Worm (Caenorhabditis elegans): ENCODE results near the gene W02B12.16.

The W02B12.16 gene

DNA sequence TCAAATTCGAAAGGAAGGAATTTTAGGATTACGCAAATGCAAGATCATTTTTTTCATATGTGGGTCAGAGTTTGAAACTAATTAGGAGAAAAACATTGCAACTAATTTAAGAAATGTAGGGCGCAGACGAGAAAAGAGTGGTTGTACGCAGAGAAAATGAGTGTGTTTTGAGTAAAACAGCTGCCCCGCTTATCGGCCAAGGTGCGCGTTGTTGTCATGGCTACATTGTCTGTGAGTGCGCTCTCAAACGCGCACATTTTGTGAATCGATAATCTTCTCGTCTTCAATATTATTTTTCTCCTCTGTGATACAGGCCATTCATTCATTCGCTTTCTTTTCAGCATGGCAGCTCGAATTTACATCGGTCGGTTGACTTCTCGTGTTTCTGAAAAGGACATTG is 22.7 kb downstream of the W02B12.16 start:
- TF ChIP-seq med-1 (GFP tag; optimal IDR thresholded peaks at IDR 0.05; ENCODE audit: insufficient read depth) (no peak), T22C8.4 (GFP tag; IDR thresholded peaks at IDR 0.05) (no peak), ztf-29 (GFP tag; IDR thresholded peaks at IDR 0.05) (no peak), klf-2 (GFP tag; conservative IDR thresholded peaks at IDR 0.05) (no peak), flt-1 (GFP tag; IDR thresholded peaks at IDR 0.05) (no peak), ztf-23 (GFP tag; IDR thresholded peaks at IDR 0.05) (no peak), tab-1 (GFP tag; IDR thresholded peaks at IDR 0.05) (no peak)

DNA sequence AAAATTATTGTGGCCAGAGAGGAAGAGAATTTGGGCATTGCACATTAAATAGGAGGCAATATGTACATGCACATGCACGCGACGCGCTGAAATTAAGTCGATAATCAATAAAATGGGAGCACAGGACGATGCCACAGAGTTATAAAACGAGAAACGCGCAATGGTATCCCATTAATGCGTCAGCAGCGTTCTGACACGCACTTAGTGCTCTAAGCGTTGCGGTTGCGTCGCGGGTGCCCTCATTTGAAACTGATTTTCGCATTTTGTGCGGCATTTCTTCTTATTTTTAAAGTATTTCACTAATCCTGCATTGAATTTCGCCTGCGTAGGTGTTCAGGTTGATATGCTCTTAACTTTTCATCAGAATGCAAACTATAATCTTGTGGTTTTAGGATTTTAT is 23.3 kb downstream of the W02B12.16 start, which contains the start of gene rsp-1:
TSS of gene rsp-1 (plus strand) at position 338 of the 400 bp plus-strand sequence.
- TF ChIP-seq flt-1 (GFP tag; IDR thresholded peaks at IDR 0.05) (peak; percentile 66; the same call in 1 of the 2 replicates), T22C8.4 (GFP tag; IDR thresholded peaks at IDR 0.05) (peak; percentile 72; the same call in 1 of the 2 replicates), cog-1 (tag; optimal IDR thresholded peaks at IDR 0.05) (peak; percentile 15), tab-1 (GFP tag; IDR thresholded peaks at IDR 0.05) (peak; percentile 54; the same call in 1 of the 2 replicates), ref-1 (GFP tag; conservative IDR thresholded peaks at IDR 0.05) (no peak), ztf-29 (GFP tag; IDR thresholded peaks at IDR 0.05) (no peak), klf-2 (GFP tag; conservative IDR thresholded peaks at IDR 0.05) (no peak), med-1 (GFP tag; optimal IDR thresholded peaks at IDR 0.05; ENCODE audit: insufficient read depth) (peak; percentile 28), ztf-23 (GFP tag; IDR thresholded peaks at IDR 0.05) (peak; percentile 66)

DNA sequence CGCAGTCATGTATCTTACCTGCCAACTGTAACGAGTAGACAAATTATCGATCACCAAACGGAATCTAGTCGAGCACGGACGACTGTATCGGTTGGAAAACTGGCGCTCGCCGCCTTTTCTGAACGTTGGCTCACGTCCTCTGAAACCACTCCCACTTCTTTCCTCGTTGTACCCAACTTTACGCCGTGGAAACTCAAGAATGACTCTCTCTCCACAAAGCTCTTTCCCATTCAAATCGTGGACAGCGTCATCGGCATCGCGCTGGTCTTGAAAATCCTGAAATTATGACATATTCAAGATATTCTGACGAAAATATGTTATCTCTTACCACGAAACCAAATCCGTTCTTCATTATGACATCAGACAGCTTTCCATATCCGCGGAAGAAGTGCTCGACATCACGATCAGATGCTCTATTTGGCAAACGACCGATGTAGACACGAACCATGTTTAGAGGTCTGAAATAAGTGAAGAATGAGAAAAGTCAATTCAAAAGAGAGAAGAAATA is 23.8 kb downstream of the W02B12.16 start, which contains the start of gene rsp-2:
TSS of gene rsp-2 (minus strand) at position 458 of the 508 bp plus-strand sequence.
- no peak for TF ChIP-seq klf-2 (GFP tag; conservative IDR thresholded peaks at IDR 0.05)
- no peak for TF ChIP-seq T22C8.4 (GFP tag; IDR thresholded peaks at IDR 0.05)
- no peak for TF ChIP-seq ztf-29 (GFP tag; IDR thresholded peaks at IDR 0.05)
- TF ChIP-seq flt-1 (GFP tag; IDR thresholded peaks at IDR 0.05): no peak
- no peak for TF ChIP-seq cog-1 (tag; optimal IDR thresholded peaks at IDR 0.05)
- TF ChIP-seq tab-1 (GFP tag; IDR thresholded peaks at IDR 0.05): no peak
- TF ChIP-seq ref-1 (GFP tag; conservative IDR thresholded peaks at IDR 0.05): no peak
- TF ChIP-seq ztf-23 (GFP tag; IDR thresholded peaks at IDR 0.05): no peak
- TF ChIP-seq med-1 (GFP tag; optimal IDR thresholded peaks at IDR 0.05; ENCODE audit: insufficient read depth): no peak

DNA sequence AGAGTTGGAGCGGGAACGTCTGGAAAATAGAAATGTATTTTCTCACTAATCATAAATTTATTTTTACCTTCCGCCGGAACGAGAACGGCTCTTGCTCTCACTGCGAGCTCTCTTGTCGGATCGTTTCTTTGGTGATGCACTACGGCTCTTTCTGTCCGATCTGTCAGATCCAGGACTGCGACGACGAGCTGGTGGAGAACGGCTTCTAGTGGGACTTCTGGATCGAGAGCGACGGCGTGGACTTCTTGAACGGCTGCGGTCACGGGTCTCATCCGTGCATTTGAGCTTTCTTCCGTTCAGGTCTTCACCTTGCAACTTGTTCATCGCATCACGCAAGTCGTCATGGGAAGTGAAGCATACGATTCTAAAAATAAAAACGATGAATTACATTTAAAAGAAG is 24.6 kb downstream of the W02B12.16 start:
- TF ChIP-seq ref-1 (GFP tag; conservative IDR thresholded peaks at IDR 0.05): no peak
- no peak for TF ChIP-seq klf-2 (GFP tag; conservative IDR thresholded peaks at IDR 0.05)
- TF ChIP-seq med-1 (GFP tag; optimal IDR thresholded peaks at IDR 0.05; ENCODE audit: insufficient read depth): no peak
- TF ChIP-seq T22C8.4 (GFP tag; IDR thresholded peaks at IDR 0.05): no peak
- TF ChIP-seq cog-1 (tag; optimal IDR thresholded peaks at IDR 0.05): no peak
- no peak for TF ChIP-seq ztf-29 (GFP tag; IDR thresholded peaks at IDR 0.05)
- no peak for TF ChIP-seq ztf-23 (GFP tag; IDR thresholded peaks at IDR 0.05)
- TF ChIP-seq flt-1 (GFP tag; IDR thresholded peaks at IDR 0.05): no peak
- no peak for TF ChIP-seq tab-1 (GFP tag; IDR thresholded peaks at IDR 0.05)

DNA sequence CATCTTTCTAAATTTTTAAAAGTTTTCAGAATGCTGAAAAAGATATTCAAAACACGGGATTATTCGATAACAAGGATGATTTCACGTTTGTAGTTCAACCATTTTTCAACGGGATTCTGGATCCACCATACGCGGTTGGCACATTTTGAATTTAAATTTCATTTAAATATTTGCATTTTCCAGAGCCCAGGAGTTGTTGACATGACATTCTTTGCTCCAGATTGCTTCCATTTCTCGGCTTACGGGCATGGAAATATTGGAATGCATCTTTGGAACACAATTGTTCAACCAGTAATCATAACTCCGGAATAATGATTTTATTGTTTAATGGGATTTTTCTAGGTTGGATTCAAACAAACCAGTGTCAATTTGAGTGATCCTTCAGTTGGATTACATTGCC is 25.4 kb downstream of the W02B12.16 start:
- TF ChIP-seq T22C8.4 (GFP tag; IDR thresholded peaks at IDR 0.05) (no peak), tab-1 (GFP tag; IDR thresholded peaks at IDR 0.05) (no peak), klf-2 (GFP tag; conservative IDR thresholded peaks at IDR 0.05) (no peak), ref-1 (GFP tag; conservative IDR thresholded peaks at IDR 0.05) (no peak), ztf-23 (GFP tag; IDR thresholded peaks at IDR 0.05) (no peak), flt-1 (GFP tag; IDR thresholded peaks at IDR 0.05) (no peak), cog-1 (tag; optimal IDR thresholded peaks at IDR 0.05) (no peak), med-1 (GFP tag; optimal IDR thresholded peaks at IDR 0.05; ENCODE audit: insufficient read depth) (no peak), ztf-29 (GFP tag; IDR thresholded peaks at IDR 0.05) (no peak)

DNA sequence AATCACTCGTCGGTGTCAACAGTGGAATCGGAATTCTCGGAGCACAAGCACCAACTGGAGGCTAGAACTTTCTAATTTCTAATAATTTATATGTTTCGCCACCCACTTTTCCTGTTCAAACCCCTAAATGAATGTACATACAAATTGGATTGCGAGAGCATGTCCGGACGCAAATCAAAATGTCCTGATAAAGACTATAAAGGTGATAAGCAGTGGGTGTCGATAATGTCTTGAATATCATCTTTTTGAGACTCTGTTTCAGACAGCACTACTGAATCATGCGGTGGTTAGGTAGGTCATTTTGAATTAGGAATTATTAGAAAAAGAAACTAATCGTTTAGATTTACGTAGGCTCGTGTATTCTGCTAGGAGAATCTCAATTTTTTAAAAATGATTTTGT is 27.6 kb downstream of the W02B12.16 start, which contains the start of gene W02B12.1:
TSS of gene W02B12.1 (plus strand) at position 269 of the 400 bp plus-strand sequence.
- TF ChIP-seq med-1 (GFP tag; optimal IDR thresholded peaks at IDR 0.05; ENCODE audit: insufficient read depth) (no peak), flt-1 (GFP tag; IDR thresholded peaks at IDR 0.05) (no peak), T22C8.4 (GFP tag; IDR thresholded peaks at IDR 0.05) (no peak), tab-1 (GFP tag; IDR thresholded peaks at IDR 0.05) (no peak), klf-2 (GFP tag; conservative IDR thresholded peaks at IDR 0.05) (no peak), cog-1 (tag; optimal IDR thresholded peaks at IDR 0.05) (no peak), ztf-23 (GFP tag; IDR thresholded peaks at IDR 0.05) (no peak), ztf-29 (GFP tag; IDR thresholded peaks at IDR 0.05) (no peak), ref-1 (GFP tag; conservative IDR thresholded peaks at IDR 0.05) (no peak)

DNA sequence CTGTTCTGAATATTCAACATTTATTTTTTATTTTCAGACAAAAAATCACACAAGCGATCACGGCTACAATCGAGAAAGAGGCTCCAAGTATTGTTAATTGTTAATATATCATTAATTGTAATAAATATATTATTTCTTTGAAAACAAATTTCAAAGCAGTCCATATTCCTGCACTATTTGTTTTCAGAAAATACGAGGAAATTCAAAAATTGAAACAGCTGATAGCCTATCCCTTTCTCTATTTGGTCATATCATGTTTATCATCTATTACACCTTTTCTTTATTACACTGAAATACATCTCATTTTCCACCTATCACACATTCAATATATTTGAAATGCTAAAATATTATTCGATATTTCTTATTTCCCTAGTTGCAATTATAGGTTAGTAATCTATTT is 31.3 kb downstream of the W02B12.16 start, which contains the start of gene W02B12.13:
TSS of gene W02B12.13 (plus strand) at position 301 of the 400 bp plus-strand sequence.
- TF ChIP-seq ztf-23 (GFP tag; IDR thresholded peaks at IDR 0.05) (no peak), klf-2 (GFP tag; conservative IDR thresholded peaks at IDR 0.05) (no peak), ref-1 (GFP tag; conservative IDR thresholded peaks at IDR 0.05) (no peak), tab-1 (GFP tag; IDR thresholded peaks at IDR 0.05) (no peak), flt-1 (GFP tag; IDR thresholded peaks at IDR 0.05) (no peak), T22C8.4 (GFP tag; IDR thresholded peaks at IDR 0.05) (no peak), ztf-29 (GFP tag; IDR thresholded peaks at IDR 0.05) (no peak), cog-1 (tag; optimal IDR thresholded peaks at IDR 0.05) (no peak)

DNA sequence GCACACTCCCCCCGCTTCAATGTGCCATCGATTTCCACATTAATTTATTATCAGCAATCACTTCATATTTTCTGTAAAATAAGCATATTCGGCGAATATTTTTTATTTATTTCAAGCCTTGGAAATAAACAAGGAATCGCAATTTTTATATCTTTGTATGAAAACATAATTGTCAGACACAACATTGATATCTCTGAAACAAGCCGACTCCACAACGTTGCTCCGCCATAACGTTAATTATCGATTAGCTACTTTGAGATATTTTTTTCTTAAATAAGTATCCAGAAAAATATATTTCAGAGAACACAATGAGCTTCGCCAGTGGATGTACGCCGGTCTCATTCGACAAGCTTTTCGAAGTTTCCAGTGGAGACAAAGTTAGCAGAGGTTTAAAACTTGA is 32.4 kb downstream of the W02B12.16 start, which contains the start of gene adbp-1:
TSS of gene adbp-1 (plus strand) at position 301 of the 400 bp plus-strand sequence.
- TF ChIP-seq cog-1 (tag; optimal IDR thresholded peaks at IDR 0.05): no peak
- TF ChIP-seq ztf-29 (GFP tag; IDR thresholded peaks at IDR 0.05): no peak
- no peak for TF ChIP-seq tab-1 (GFP tag; IDR thresholded peaks at IDR 0.05)
- no peak for TF ChIP-seq klf-2 (GFP tag; conservative IDR thresholded peaks at IDR 0.05)
- no peak for TF ChIP-seq T22C8.4 (GFP tag; IDR thresholded peaks at IDR 0.05)
- no peak for TF ChIP-seq flt-1 (GFP tag; IDR thresholded peaks at IDR 0.05)
- TF ChIP-seq ztf-23 (GFP tag; IDR thresholded peaks at IDR 0.05): no peak
- TF ChIP-seq med-1 (GFP tag; optimal IDR thresholded peaks at IDR 0.05; ENCODE audit: insufficient read depth): no peak

DNA sequence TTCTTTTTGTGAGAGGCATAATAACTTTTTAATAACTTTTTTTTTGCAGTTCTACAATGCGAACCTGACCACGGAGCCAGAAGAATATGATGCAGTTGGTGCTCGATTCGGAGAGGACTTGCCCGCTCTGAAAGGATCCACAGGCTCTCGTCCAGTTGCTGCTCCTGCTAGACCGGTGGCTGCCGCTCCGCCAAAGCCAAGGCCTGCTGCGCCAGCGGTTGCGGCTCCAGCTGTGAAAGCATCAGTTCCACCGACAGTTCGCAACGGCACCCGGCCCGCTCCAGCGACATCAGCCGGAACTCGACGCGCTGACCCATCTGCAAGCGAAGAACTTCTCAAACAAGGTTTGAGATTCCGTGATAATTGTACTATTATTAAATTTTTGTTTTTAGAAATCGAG is 33.2 kb downstream of the W02B12.16 start:
- TF ChIP-seq med-1 (GFP tag; optimal IDR thresholded peaks at IDR 0.05; ENCODE audit: insufficient read depth) (no peak), flt-1 (GFP tag; IDR thresholded peaks at IDR 0.05) (no peak), ztf-23 (GFP tag; IDR thresholded peaks at IDR 0.05) (no peak), T22C8.4 (GFP tag; IDR thresholded peaks at IDR 0.05) (no peak), ztf-29 (GFP tag; IDR thresholded peaks at IDR 0.05) (no peak), ref-1 (GFP tag; conservative IDR thresholded peaks at IDR 0.05) (no peak), tab-1 (GFP tag; IDR thresholded peaks at IDR 0.05) (no peak), klf-2 (GFP tag; conservative IDR thresholded peaks at IDR 0.05) (no peak), cog-1 (tag; optimal IDR thresholded peaks at IDR 0.05) (no peak)
